Worm (Caenorhabditis elegans) whole organism, midembryonic: Measurements from ENCODE around the gene Y97E10AR.4.

Experiments used
- T22C8.4 ChIP-seq: fragments of 200-800 bp; sonication (Bioruptor generic); IDR thresholded peaks from 2 replicates; pipeline ENCODE4 v1.3.6; 2022; ENCODE audit warnings: missing genetic modification characterization, missing compliant biosample characterization
- cog-1 ChIP-seq: sonication (generic microtip); optimal IDR thresholded peaks from 2 replicates; lab custom pipeline; 2016; ENCODE audit warnings: missing genetic modification characterization, missing compliant biosample characterization
- flt-1 ChIP-seq: fragments of 200-800 bp; sonication (Bioruptor generic); IDR thresholded peaks from 2 replicates; pipeline ENCODE4 v1.3.6; 2022; ENCODE audit warnings: missing genetic modification characterization, missing compliant biosample characterization
- klf-2 ChIP-seq: fragments of 200-800 bp; sonication (Bioruptor generic); conservative IDR thresholded peaks from 2 replicates; pipeline ENCODE4 v1.3.6; 2022; ENCODE audit warnings: missing genetic modification reagents, missing genetic modification characterization, missing compliant biosample characterization
- med-1 ChIP-seq: sonication (generic microtip); optimal IDR thresholded peaks from 2 replicates; lab custom pipeline; 2017; ENCODE audit warnings: missing genetic modification characterization, mild to moderate bottlenecking, missing compliant biosample characterization, antibody characterized with exemption, missing genetic modification reagents; ENCODE audit not compliant: insufficient read depth
- ref-1 ChIP-seq: fragments of 200-800 bp; sonication (Bioruptor generic); conservative IDR thresholded peaks from 2 replicates; pipeline ENCODE4 v1.3.6; 2022; ENCODE audit warnings: missing genetic modification reagents, missing genetic modification characterization, missing compliant biosample characterization
- tab-1 ChIP-seq: fragments of 200-800 bp; sonication (Bioruptor generic); IDR thresholded peaks from 2 replicates; pipeline ENCODE4 v1.3.6; 2022; ENCODE audit warnings: missing genetic modification characterization, missing compliant biosample characterization
- ztf-23 ChIP-seq: fragments of 200-800 bp; sonication (Bioruptor generic); IDR thresholded peaks from 2 replicates; pipeline ENCODE4 v1.3.6; 2022; ENCODE audit warnings: missing genetic modification reagents, missing genetic modification characterization, missing compliant biosample characterization
- ztf-29 ChIP-seq: fragments of 200-800 bp; sonication (Bioruptor generic); IDR thresholded peaks from 2 replicates; pipeline ENCODE4 v1.3.6; 2022; ENCODE audit warnings: missing genetic modification reagents, missing genetic modification characterization, missing compliant biosample characterization

Gene Y97E10AR.4

DNA sequence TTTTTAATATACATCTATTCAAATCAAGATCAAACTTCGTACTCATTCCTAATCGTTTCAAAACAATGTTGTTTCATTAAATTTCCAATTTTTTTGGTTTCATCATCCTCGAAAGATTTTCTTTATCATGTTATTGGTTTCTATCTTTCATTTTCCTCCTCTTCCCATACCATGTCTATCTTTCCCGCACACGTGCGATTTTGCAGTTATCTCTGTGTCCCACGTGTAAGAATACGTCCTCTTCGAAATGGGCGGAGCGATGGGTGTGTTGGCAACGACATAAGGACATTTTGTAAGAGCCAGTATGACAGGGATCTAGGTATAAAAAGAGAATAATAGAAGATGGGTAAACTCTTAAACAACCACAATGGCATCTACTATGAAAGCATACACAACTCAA lies 16.3 kb upstream of the Y97E10AR.4 start, which contains the start of gene F43H9.4:
Gene F43H9.4, plus strand, starts transcription at position 366 of the 400 bp plus-strand sequence.
- TF ChIP-seq ztf-23 (GFP tag; lab: Robert Waterston, UW) (no peak), klf-2 (no peak), ref-1 (no peak), ztf-29 (GFP tag; lab: Robert Waterston, UW) (no peak), T22C8.4 (GFP tag; lab: Robert Waterston, UW) (no peak), tab-1 (no peak), med-1 (GFP tag; lab: Kevin White, UChicago) (no peak), flt-1 (no peak), cog-1 (tag; lab: Kevin White, UChicago) (no peak)

DNA sequence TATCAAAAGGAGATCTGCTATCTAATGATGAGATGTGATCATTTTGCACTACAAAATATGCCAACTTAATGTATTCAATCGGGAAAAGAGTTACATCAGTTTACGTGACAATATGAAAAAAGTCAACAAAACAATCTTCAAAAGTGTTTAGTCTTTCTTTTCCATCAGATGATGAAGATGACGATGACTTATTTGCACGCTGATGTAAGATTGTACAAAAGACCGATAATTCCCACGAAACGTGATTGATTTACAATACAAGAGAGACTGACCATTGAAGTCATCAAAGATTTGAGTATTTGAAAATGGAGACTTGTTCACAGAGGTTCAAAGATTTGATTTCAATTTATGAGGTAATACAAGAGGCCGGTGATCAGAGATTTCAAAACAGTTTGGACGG lies 15.2 kb upstream of the Y97E10AR.4 start:
- TF ChIP-seq ztf-23 (GFP tag; lab: Robert Waterston, UW): no peak
- no peak for TF ChIP-seq ref-1
- TF ChIP-seq tab-1: no peak

DNA sequence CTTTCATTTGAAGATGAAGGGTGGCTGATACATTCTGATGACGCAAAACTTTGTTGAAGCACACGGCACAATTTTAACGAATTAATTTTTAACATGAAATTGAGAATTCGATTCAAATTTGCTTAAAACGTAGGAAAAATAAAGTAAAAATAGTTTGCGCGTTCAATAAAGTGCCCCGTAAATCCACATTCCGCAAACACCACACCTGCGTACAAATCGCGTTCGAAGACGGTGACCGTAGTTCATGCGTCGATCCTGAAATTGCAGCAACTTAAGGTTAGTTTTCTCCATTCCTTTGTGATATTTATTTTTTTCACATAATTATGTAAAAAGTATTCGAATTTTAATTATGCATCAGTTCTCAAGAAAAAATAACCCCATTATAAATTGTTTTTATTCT lies 14.7 kb upstream of the Y97E10AR.4 start, which contains the start of gene F43H9.3:
Gene F43H9.3, minus strand, starts transcription at position 189 of the 400 bp plus-strand sequence.
- TF ChIP-seq med-1 (GFP tag; lab: Kevin White, UChicago): no peak
- no peak for TF ChIP-seq ref-1
- TF ChIP-seq klf-2: no peak
- TF ChIP-seq ztf-23 (GFP tag; lab: Robert Waterston, UW): no peak
- TF ChIP-seq cog-1 (tag; lab: Kevin White, UChicago): no peak
- TF ChIP-seq tab-1: no peak
- TF ChIP-seq flt-1: no peak
- TF ChIP-seq T22C8.4 (GFP tag; lab: Robert Waterston, UW): no peak
- TF ChIP-seq ztf-29 (GFP tag; lab: Robert Waterston, UW): no peak

DNA sequence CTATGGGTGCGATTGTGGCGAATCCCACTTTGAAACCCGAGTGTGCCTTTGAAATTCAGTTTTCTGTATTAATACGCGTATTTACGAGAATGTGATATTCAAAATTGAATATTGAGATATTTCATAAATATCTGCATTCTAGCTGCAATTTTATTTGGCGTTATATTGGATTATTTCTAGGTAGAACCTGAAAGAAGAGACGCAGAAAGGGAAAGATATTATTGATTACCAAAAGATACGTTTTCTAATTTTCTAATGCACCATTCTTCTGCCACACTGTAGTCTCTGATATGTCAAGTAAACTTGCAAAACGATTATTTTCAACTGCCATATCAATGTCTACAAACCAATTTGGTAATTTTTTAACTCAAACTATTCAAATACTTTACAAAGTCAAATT lies 12.0 kb upstream of the Y97E10AR.4 start, which contains the start of gene ech-3:
Gene ech-3, plus strand, starts transcription at position 178 of the 400 bp plus-strand sequence.
- TF ChIP-seq tab-1: no peak

DNA sequence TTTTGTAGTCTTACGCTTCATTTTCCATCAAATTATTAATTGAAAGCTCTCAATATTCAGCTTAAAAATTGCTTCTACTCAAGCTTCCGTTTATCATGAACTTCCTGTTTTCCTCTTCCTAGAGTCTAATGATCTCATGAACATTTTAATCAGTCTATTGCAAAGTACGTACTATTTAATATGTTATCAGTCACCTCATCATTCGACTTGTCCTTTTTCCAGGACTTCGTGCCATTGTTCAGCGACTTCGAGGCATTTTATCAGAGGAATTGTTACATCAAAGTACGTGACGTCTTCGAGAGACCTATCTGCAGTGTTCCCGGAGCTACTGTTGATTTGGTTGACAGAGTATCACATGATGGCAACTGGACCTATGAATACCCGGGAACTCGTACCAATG lies 9.8 kb upstream of the Y97E10AR.4 start:
- TF ChIP-seq klf-2 (no peak), med-1 (GFP tag; lab: Kevin White, UChicago) (no peak), cog-1 (tag; lab: Kevin White, UChicago) (no peak), T22C8.4 (GFP tag; lab: Robert Waterston, UW) (no peak), tab-1 (no peak)

DNA sequence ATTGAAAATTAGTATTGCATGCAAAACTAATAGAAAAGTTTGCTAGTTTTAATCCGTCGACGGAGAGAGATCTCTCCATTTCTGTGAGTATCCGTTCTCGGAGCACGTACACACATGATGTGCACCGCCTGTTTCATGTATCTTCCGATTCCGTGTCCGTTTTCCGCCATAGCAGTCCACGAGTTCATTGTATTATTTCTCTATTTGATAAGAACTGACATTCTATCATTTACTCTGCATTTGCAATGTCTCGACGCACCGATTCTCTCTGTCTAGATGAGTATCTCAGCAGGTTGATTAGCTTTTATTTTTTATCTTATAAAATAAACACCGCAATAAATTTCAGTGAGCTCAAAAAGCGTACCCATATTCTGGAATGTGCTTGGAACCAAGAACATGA lies 8.9 kb upstream of the Y97E10AR.4 start:
- TF ChIP-seq T22C8.4 (GFP tag; lab: Robert Waterston, UW) (no peak), med-1 (GFP tag; lab: Kevin White, UChicago) (no peak)

DNA sequence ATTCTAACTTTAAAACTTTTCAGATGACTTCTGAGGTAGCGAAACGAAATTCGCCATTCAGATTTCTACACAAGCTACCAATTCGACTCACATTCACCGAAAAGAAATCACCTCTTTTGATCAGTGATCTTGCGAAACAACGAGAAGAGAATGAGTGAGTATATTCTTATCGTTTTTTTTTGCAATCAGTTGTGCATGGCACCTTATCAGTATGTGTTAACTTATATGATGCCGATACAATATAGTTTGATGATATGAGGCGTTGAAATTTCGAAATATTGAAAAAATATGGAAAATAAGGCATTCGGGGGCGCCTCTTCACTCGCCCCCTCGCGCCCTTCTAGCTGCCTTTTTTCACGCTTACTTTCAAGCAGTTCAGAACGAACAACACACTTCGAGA lies 7.9 kb upstream of the Y97E10AR.4 start:
- TF ChIP-seq ztf-29 (GFP tag; lab: Robert Waterston, UW) (no peak), cog-1 (tag; lab: Kevin White, UChicago) (no peak), tab-1 (no peak), T22C8.4 (GFP tag; lab: Robert Waterston, UW) (no peak), klf-2 (no peak)

DNA sequence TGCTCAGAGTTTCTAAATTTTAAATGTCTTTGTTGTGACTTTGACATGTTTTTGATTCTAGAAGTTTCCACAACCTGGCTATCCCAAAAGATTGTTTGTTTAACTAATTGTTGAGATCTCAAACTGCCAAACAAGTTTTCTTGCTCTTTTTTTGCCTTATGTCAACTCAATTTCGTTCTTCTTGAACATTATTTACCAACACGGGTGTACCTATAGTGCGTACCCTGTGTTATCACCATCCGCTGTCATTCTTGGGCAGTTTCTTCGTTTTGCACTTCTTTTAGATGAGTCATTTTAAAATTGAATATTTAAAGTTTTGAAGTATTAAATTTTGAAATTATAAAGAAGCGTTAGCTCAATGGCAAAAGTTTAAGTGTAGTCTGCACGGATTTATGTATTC lies 6.9 kb upstream of the Y97E10AR.4 start, which contains the start of gene sptl-2:
Gene sptl-2, plus strand, starts transcription at position 280 of the 400 bp plus-strand sequence.
- TF ChIP-seq ztf-23 (GFP tag; lab: Robert Waterston, UW): no peak
- no peak for TF ChIP-seq med-1 (GFP tag; lab: Kevin White, UChicago)
- TF ChIP-seq cog-1 (tag; lab: Kevin White, UChicago): no peak
- TF ChIP-seq flt-1: no peak

DNA sequence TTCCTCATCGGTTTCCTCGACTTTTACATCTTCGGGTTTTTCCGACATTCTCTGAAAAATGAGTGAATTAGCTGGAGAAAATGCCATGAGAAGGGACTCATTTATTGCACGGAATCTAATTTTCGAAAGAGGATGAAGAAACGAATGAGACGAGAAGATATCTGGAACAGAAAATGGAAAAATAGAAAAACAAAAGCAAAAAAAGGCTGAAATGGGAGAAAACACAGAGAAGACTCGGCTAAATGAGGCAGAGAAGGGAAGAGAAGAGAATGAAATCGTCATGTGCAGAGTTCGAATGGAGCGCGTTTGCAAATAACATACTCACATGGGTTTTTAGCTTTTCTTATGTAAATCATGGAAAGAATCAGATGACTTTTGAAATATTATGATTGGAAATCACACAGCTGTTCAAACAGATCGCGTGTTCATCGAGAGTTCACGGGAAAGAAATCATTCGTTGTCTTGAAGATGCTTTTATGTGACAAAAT lies 3.9 kb upstream of the Y97E10AR.4 start, which contains the start of gene Y97E10AR.6:
Gene Y97E10AR.6, minus strand, starts transcription at position 51 of the 488 bp plus-strand sequence.
- TF ChIP-seq tab-1: no peak
- TF ChIP-seq ztf-29 (GFP tag; lab: Robert Waterston, UW): no peak
- TF ChIP-seq klf-2: no peak
- no peak for TF ChIP-seq flt-1
- no peak for TF ChIP-seq med-1 (GFP tag; lab: Kevin White, UChicago)
- no peak for TF ChIP-seq cog-1 (tag; lab: Kevin White, UChicago)
- TF ChIP-seq T22C8.4 (GFP tag; lab: Robert Waterston, UW): no peak
- no peak for TF ChIP-seq ref-1
- TF ChIP-seq ztf-23 (GFP tag; lab: Robert Waterston, UW): no peak

DNA sequence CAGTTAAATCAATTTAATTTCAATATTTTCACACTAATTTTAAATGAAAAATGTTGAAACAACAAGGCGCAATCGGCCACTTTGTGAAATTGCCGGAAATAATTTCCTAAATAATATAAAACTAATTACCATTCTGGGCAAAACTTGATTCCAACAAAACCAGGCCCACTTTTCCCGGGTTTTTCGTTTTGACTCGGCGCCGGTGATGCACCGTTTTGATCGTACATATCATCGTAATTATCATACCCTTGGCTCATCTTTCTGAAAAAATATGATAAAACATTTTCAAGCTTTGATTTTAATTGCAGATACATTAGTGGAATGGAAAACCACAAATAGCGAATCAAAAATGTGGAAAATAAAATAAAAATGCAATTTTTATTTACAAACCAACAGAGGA lies 2.0 kb upstream of the Y97E10AR.4 start, which contains the start of gene rpb-9:
Gene rpb-9, minus strand, starts transcription at position 314 of the 400 bp plus-strand sequence.
- TF ChIP-seq tab-1 (no peak), ztf-29 (GFP tag; lab: Robert Waterston, UW) (no peak), cog-1 (tag; lab: Kevin White, UChicago) (no peak), med-1 (GFP tag; lab: Kevin White, UChicago) (no peak), ztf-23 (GFP tag; lab: Robert Waterston, UW) (no peak), ref-1 (no peak), T22C8.4 (GFP tag; lab: Robert Waterston, UW) (no peak), klf-2 (no peak), flt-1 (no peak)

DNA sequence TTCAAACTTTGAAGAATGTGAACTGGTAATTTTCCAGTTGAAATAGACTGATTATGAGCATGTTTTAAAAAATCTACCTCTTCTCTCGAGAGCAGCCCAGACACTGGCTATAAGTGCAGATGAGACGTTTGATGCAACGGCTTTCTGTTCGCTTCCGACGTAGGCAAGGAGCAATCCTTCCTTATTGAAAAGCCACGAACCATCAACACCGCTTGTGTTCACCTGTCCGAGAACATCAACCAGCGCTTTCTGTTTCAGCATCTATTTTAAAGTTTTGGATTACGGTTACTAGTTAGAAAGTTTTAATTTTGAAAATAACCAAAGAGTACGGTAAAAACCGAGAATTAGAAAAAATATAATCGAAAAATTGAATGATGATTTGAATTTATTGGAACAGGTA lies 813 bp upstream of the Y97E10AR.4 start, which contains the start of gene lmtr-2:
Gene lmtr-2, minus strand, starts transcription at position 261 of the 400 bp plus-strand sequence.
- no peak for TF ChIP-seq med-1 (GFP tag; lab: Kevin White, UChicago)
- TF ChIP-seq ztf-29 (GFP tag; lab: Robert Waterston, UW): no peak
- no peak for TF ChIP-seq klf-2
- TF ChIP-seq tab-1: no peak
